Fruit fly (Drosophila melanogaster): ENCODE measurements around the gene CG42514.

CG42514 gene

dm6 chr3L:16486502-16486901 lies 9.5 kb downstream of the CG42514 start:
- TF ChIP-seq Hr78 (GFP tag; optimal IDR thresholded peaks at IDR 0.05) (no peak), woc (GFP tag; optimal IDR thresholded peaks at IDR 0.05) (peak; percentile 40), h (GFP tag; optimal IDR thresholded peaks at IDR 0.05) (peak; percentile 49), fru (GFP tag; optimal IDR thresholded peaks at IDR 0.05) (peak; percentile 31)

dm6 chr3L:16484739-16485524 lies 11.1 kb downstream of the CG42514 start:
- TF ChIP-seq h (GFP tag; optimal IDR thresholded peaks at IDR 0.05), result peak; percentile 14
- no peak for TF ChIP-seq Rel (GFP tag; optimal IDR thresholded peaks at IDR 0.05)
- peak; percentile 5 for TF ChIP-seq Rel (tag; optimal IDR thresholded peaks at IDR 0.05)
- TF ChIP-seq CrebA (GFP tag; optimal IDR thresholded peaks at IDR 0.05; ENCODE audit: borderline replicate concordance), result no peak
- no peak for TF ChIP-seq CG9705 (GFP tag; optimal IDR thresholded peaks at IDR 0.05)
- TF ChIP-seq lola (GFP tag; optimal IDR thresholded peaks at IDR 0.05), result no peak
- peak; percentile 34 for TF ChIP-seq psq (GFP tag; optimal IDR thresholded peaks at IDR 0.05)
- peak; percentile 15 for TF ChIP-seq ey (GFP tag; optimal IDR thresholded peaks at IDR 0.05)
- no peak for TF ChIP-seq usp (GFP tag; optimal IDR thresholded peaks at IDR 0.05)
- peak in 1 of 2 experiments; percentile 47 for TF ChIP-seq foxo (GFP tag; optimal IDR thresholded peaks at IDR 0.05)
- no peak for TF ChIP-seq OdsH (GFP tag; optimal IDR thresholded peaks at IDR 0.05)
- peak; percentile 3 for TF ChIP-seq fru (GFP tag; optimal IDR thresholded peaks at IDR 0.05)
- TF ChIP-seq tai (GFP tag; optimal IDR thresholded peaks at IDR 0.05), result no peak
- TF ChIP-seq woc (GFP tag; optimal IDR thresholded peaks at IDR 0.05), result peak; percentile 65

dm6 chr3L:16483524-16484370 lies 12.3 kb downstream of the CG42514 start, which contains the start of gene aos:
Gene aos, minus strand, starts transcription at chr3L:16483650.
- TF ChIP-seq CG9705 (GFP tag; optimal IDR thresholded peaks at IDR 0.05) (peak; percentile 62), sv (GFP tag; optimal IDR thresholded peaks at IDR 0.05) (peak; percentile 65), ey (GFP tag; optimal IDR thresholded peaks at IDR 0.05) (peak; percentile 71), sage (GFP tag; optimal IDR thresholded peaks at IDR 0.05) (peak; percentile 24), Jra (GFP tag; optimal IDR thresholded peaks at IDR 0.05) (peak; percentile 31), GATAd (GFP tag; optimal IDR thresholded peaks at IDR 0.05) (no peak), h (GFP tag; optimal IDR thresholded peaks at IDR 0.05) (peak; percentile 74), Myc (optimal IDR thresholded peaks at IDR 0.05) (no peak), br (GFP tag; optimal IDR thresholded peaks at IDR 0.05) (peak; percentile 70), Dfd (GFP tag; optimal IDR thresholded peaks at IDR 0.05) (peak; percentile 54), jim (GFP tag; optimal IDR thresholded peaks at IDR 0.05) (peak; percentile 57), Sp1 (GFP tag; optimal IDR thresholded peaks at IDR 0.05) (peak; percentile 96), CG32264 (GFP tag; optimal IDR thresholded peaks at IDR 0.05) (peak; percentile 4), dmrt93B (GFP tag; optimal IDR thresholded peaks at IDR 0.05) (peak; percentile 86), tai (GFP tag; optimal IDR thresholded peaks at IDR 0.05) (no peak), usp (GFP tag; optimal IDR thresholded peaks at IDR 0.05) (no peak), Abd-B (GFP tag; optimal IDR thresholded peaks at IDR 0.05) (no peak), fru (GFP tag; optimal IDR thresholded peaks at IDR 0.05) (peak; percentile 52), Vsx2 (GFP tag; optimal IDR thresholded peaks at IDR 0.05; ENCODE audit: partially characterized antibody) (no peak), dl (GFP tag; optimal IDR thresholded peaks at IDR 0.05; ENCODE audit: insufficient read depth in 1 of 2, partially characterized antibody in 2 of 2) (peak in 1 of 2 experiments; percentile 26), N (GFP tag; optimal IDR thresholded peaks at IDR 0.05) (no peak), foxo (GFP tag; optimal IDR thresholded peaks at IDR 0.05) (peak in 1 of 2 experiments; percentile 93), Hr83 (GFP tag; optimal IDR thresholded peaks at IDR 0.05; ENCODE audit: poor library complexity, severe bottlenecking) (peak; percentile 35), Mio (GFP tag; optimal IDR thresholded peaks at IDR 0.05) (no peak), HLH106 (tag; optimal IDR thresholded peaks at IDR 0.05) (peak; percentile 94), brk (GFP tag; optimal IDR thresholded peaks at IDR 0.05) (peak; percentile 49), Rel (GFP tag; optimal IDR thresholded peaks at IDR 0.05) (peak; percentile 73), Rel (tag; optimal IDR thresholded peaks at IDR 0.05) (peak; percentile 48), Dif (GFP tag; optimal IDR thresholded peaks at IDR 0.05; ENCODE audit: partially characterized antibody) (no peak), psq (GFP tag; optimal IDR thresholded peaks at IDR 0.05) (peak; percentile 90), OdsH (GFP tag; optimal IDR thresholded peaks at IDR 0.05) (peak; percentile 91), dsf (GFP tag; optimal IDR thresholded peaks at IDR 0.05; ENCODE audit: borderline replicate concordance) (peak; percentile 35), rgr (GFP tag; optimal IDR thresholded peaks at IDR 0.05) (peak; percentile 85), Hnf4 (GFP tag; optimal IDR thresholded peaks at IDR 0.05) (peak; percentile 47)

All from whole organism, wandering third instar larva.